Fruit fly (Drosophila melanogaster): Measurements from ENCODE around the gene CG11997.

Gene CG11997

dm6 chr3R:9226701-9227313, 49.5 kb downstream of the CG11997 start (continued):
- no peak for TF ChIP-seq dac (GFP tag; optimal IDR thresholded peaks at IDR 0.05)
- TF ChIP-seq fkh (GFP tag; optimal IDR thresholded peaks at IDR 0.05): peak; percentile 85
- no peak for TF ChIP-seq Ets21C (GFP tag; optimal IDR thresholded peaks at IDR 0.05)
- no peak for TF ChIP-seq CG10669 (GFP tag; optimal IDR thresholded peaks at IDR 0.05)
- no peak for TF ChIP-seq Ets96B (tag; optimal IDR thresholded peaks at IDR 0.05)
- peak; percentile 2 for TF ChIP-seq lz (GFP tag; optimal IDR thresholded peaks at IDR 0.05)
- peak; percentile 83 for TF ChIP-seq svp (GFP tag)
- TF ChIP-seq CG6808 (GFP tag; optimal IDR thresholded peaks at IDR 0.05): no peak
- no peak for TF ChIP-seq Smox (GFP tag; optimal IDR thresholded peaks at IDR 0.05)
- TF ChIP-seq CG31627 (GFP tag; optimal IDR thresholded peaks at IDR 0.05): no peak
- no peak for TF ChIP-seq fd85E (GFP tag; optimal IDR thresholded peaks at IDR 0.05)
- TF ChIP-seq CG16779 (tag; optimal IDR thresholded peaks at IDR 0.05): no peak
- TF ChIP-seq CG3919 (GFP tag; optimal IDR thresholded peaks at IDR 0.05): no peak
- TF ChIP-seq acj6 (GFP tag; optimal IDR thresholded peaks at IDR 0.05): no peak
- peak; percentile 63; the same call in 2 of the 3 replicates for TF ChIP-seq eg (GFP tag; IDR thresholded peaks at IDR 0.05)
- no peak for TF ChIP-seq achi (GFP tag; optimal IDR thresholded peaks at IDR 0.05)
- no peak for TF ChIP-seq Eip93F (GFP tag; optimal IDR thresholded peaks at IDR 0.05)
- no peak for TF ChIP-seq CG9139 (GFP tag; optimal IDR thresholded peaks at IDR 0.05)
- TF ChIP-seq CG8119 (GFP tag; IDR thresholded peaks at IDR 0.05): no peak
- no peak for TF ChIP-seq CG11294 (GFP tag; IDR thresholded peaks at IDR 0.05)
- no peak for TF ChIP-seq CG8319 (GFP tag; optimal IDR thresholded peaks at IDR 0.05)
- TF ChIP-seq Lpt (GFP tag; optimal IDR thresholded peaks at IDR 0.05): no peak
- TF ChIP-seq CG8632 (GFP tag; optimal IDR thresholded peaks at IDR 0.05): peak; percentile 14
- no peak for TF ChIP-seq CG6276 (GFP tag; optimal IDR thresholded peaks at IDR 0.05)
- no peak for TF ChIP-seq CG3032 (tag; optimal IDR thresholded peaks at IDR 0.05)
- TF ChIP-seq Sox102F (GFP tag; optimal IDR thresholded peaks at IDR 0.05): no peak
- TF ChIP-seq topi (GFP tag; optimal IDR thresholded peaks at IDR 0.05): no peak
- no peak for TF ChIP-seq Sox14 (GFP tag; optimal IDR thresholded peaks at IDR 0.05)
- TF ChIP-seq Hr38 (GFP tag; optimal IDR thresholded peaks at IDR 0.05): no peak
- TF ChIP-seq cyc (GFP tag; optimal IDR thresholded peaks at IDR 0.05): no peak
- peak; percentile 84 for TF ChIP-seq vri (GFP tag; optimal IDR thresholded peaks at IDR 0.05)

- peak; percentile 73 for TF ChIP-seq Sox102F (GFP tag; optimal IDR thresholded peaks at IDR 0.05)
- peak; percentile 58 for TF ChIP-seq cyc (GFP tag; optimal IDR thresholded peaks at IDR 0.05)
- peak; percentile 54 for TF ChIP-seq CG9139 (GFP tag; optimal IDR thresholded peaks at IDR 0.05)
- peak; percentile 94 for TF ChIP-seq CG6163 (GFP tag; IDR thresholded peaks at IDR 0.05)
- peak; percentile 91 for TF ChIP-seq CG6276 (GFP tag; optimal IDR thresholded peaks at IDR 0.05)
- TF ChIP-seq achi (GFP tag; optimal IDR thresholded peaks at IDR 0.05): peak; percentile 88
- peak; percentile 71 for TF ChIP-seq Smox (GFP tag; optimal IDR thresholded peaks at IDR 0.05)
- peak; percentile 40 for TF ChIP-seq Blimp-1 (GFP tag; optimal IDR thresholded peaks at IDR 0.05)
- TF ChIP-seq lz (GFP tag; optimal IDR thresholded peaks at IDR 0.05): peak; percentile 71
- TF ChIP-seq Hr38 (GFP tag; optimal IDR thresholded peaks at IDR 0.05): no peak
- peak; percentile 46 for TF ChIP-seq Eip93F (GFP tag; optimal IDR thresholded peaks at IDR 0.05)
- peak; percentile 73 for TF ChIP-seq CG6808 (GFP tag; optimal IDR thresholded peaks at IDR 0.05)
- peak; percentile 84 for TF ChIP-seq dac (GFP tag; optimal IDR thresholded peaks at IDR 0.05)
- peak; percentile 92 for TF ChIP-seq CG11294 (GFP tag; IDR thresholded peaks at IDR 0.05)
- TF ChIP-seq CG11762 (GFP tag; optimal IDR thresholded peaks at IDR 0.05; ENCODE audit: insufficient read depth): peak; percentile 79
- peak; percentile 76 for TF ChIP-seq Met (GFP tag; optimal IDR thresholded peaks at IDR 0.05)
- TF ChIP-seq CG32006 (GFP tag; optimal IDR thresholded peaks at IDR 0.05): peak; percentile 95
- peak; percentile 96 for TF ChIP-seq eg (GFP tag; IDR thresholded peaks at IDR 0.05)
- TF ChIP-seq CG31627 (GFP tag; optimal IDR thresholded peaks at IDR 0.05): peak; percentile 60
- peak; percentile 75 for TF ChIP-seq topi (GFP tag; optimal IDR thresholded peaks at IDR 0.05)
- TF ChIP-seq Gug (GFP tag; IDR thresholded peaks at IDR 0.05): peak; percentile 89
- peak; percentile 96 for TF ChIP-seq CG15336 (GFP tag; IDR thresholded peaks at IDR 0.05)
- TF ChIP-seq svp (GFP tag): peak; percentile 65
- no peak for TF ChIP-seq vri (GFP tag; optimal IDR thresholded peaks at IDR 0.05)
- peak; percentile 86 for TF ChIP-seq CG10631 (GFP tag; optimal IDR thresholded peaks at IDR 0.05)
- TF ChIP-seq CG8319 (GFP tag; optimal IDR thresholded peaks at IDR 0.05): peak; percentile 77
- peak; percentile 71 for TF ChIP-seq pdm3 (GFP tag; optimal IDR thresholded peaks at IDR 0.05)
- TF ChIP-seq CG8119 (GFP tag; IDR thresholded peaks at IDR 0.05): peak; percentile 95
- peak; percentile 88 for TF ChIP-seq acj6 (GFP tag; optimal IDR thresholded peaks at IDR 0.05)
- TF ChIP-seq dsx (GFP tag; optimal IDR thresholded peaks at IDR 0.05; ENCODE audit: poor library complexity, severe bottlenecking): no peak
- peak; percentile 83 for TF ChIP-seq Ets96B (tag; optimal IDR thresholded peaks at IDR 0.05)
- peak; percentile 62 for TF ChIP-seq Hr39 (GFP tag; optimal IDR thresholded peaks at IDR 0.05)
- TF ChIP-seq CG4318 (GFP tag; optimal IDR thresholded peaks at IDR 0.05): peak; percentile 84
- TF ChIP-seq salr (GFP tag; optimal IDR thresholded peaks at IDR 0.05): peak; percentile 52 to 54
- peak; percentile 91 for TF ChIP-seq OdsH (GFP tag; optimal IDR thresholded peaks at IDR 0.05)
- TF ChIP-seq CG7368 (GFP tag; optimal IDR thresholded peaks at IDR 0.05): peak; percentile 79
- no peak for TF ChIP-seq CG6854 (GFP tag; optimal IDR thresholded peaks at IDR 0.05)
Observed at dm6 chr3R:9227330-9227729, 50.0 kb downstream of the CG11997 start.
